Fruit fly (Drosophila melanogaster) whole organism, prepupa: ENCODE results near the gene CG34303.

Experiments
- CG4318 ChIP-seq: fragments of 200-800 bp; sonication (Bioruptor generic); optimal IDR thresholded peaks from 3 replicates; lab custom pipeline; 2017; ENCODE audit warnings: missing biosample characterization, mild to moderate bottlenecking, missing genetic modification characterization
- CG7368 ChIP-seq: fragments of 200-800 bp; sonication (Bioruptor generic); optimal IDR thresholded peaks from 3 replicates; lab custom pipeline; 2016; ENCODE audit warnings: missing biosample characterization, missing genetic modification characterization
- Eip75B ChIP-seq: fragments of 200-800 bp; sonication (Bioruptor generic); optimal IDR thresholded peaks from 3 replicates; lab custom pipeline; 2016; ENCODE audit warnings: missing biosample characterization, missing genetic modification characterization
- Gug ChIP-seq: fragments of 200-800 bp; sonication (Bioruptor generic); IDR thresholded peaks from 2 replicates; pipeline ENCODE4 v1.3.6; 2022; ENCODE audit warnings: missing biosample characterization, missing genetic modification characterization
- Smox ChIP-seq: fragments of 200-800 bp; sonication (Bioruptor generic); optimal IDR thresholded peaks from 3 replicates; lab custom pipeline; 2016; ENCODE audit warnings: missing biosample characterization, missing genetic modification characterization
- achi ChIP-seq: fragments of 200-800 bp; sonication (Bioruptor generic); optimal IDR thresholded peaks from 3 replicates; lab custom pipeline; 2016; ENCODE audit warnings: missing biosample characterization, missing genetic modification characterization
- lz ChIP-seq: fragments of 200-800 bp; sonication (Bioruptor generic); optimal IDR thresholded peaks from 3 replicates; lab custom pipeline; 2016; ENCODE audit warnings: missing biosample characterization, missing genetic modification characterization

DNA sequence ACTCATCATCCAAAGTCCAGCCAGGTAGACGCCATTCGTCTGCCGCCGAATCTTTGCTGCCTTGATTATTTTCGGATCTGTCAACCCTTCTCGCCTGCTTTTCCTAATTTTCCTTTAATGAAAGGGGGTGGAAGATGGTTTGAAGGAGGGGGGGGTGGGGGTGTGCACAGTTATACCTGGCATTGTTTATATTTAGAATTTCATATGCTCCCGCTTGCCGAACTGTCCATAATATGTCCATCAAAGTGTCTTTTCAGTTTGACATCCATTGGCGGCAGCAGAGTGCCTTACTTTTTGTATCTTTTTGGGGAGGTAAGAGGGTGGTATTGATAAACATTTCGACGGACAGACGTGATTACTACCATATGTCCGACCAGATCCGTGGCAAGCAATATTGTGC, 13.9 kb downstream of the CG34303 start:
- TF ChIP-seq achi (GFP tag; lab: Kevin White, UChicago) (no peak), lz (no peak), CG4318 (no peak), Eip75B (GFP tag; lab: Kevin White, UChicago) (no peak), Gug (GFP tag; lab: Robert Waterston, UW) (no peak), CG7368 (GFP tag; lab: Kevin White, UChicago) (no peak), Smox (GFP tag; lab: Kevin White, UChicago) (no peak)
